Fruit fly (Drosophila melanogaster) Kc167 (cell line): Measurements from ENCODE around the gene CG12121.

Experiments
- Myc ChIP-seq: fragments of >200 bp; optimal IDR thresholded peaks from 2 replicates; lab custom pipeline; 2017; ENCODE audit warnings: missing external identifiers
- h ChIP-seq: fragments of >200 bp; optimal IDR thresholded peaks from 3 replicates; lab custom pipeline; 2018; ENCODE audit warnings: missing external identifiers
- insv ChIP-seq: fragments of >200 bp; optimal IDR thresholded peaks from 3 replicates; lab custom pipeline; 2018; ENCODE audit warnings: missing external identifiers
- psq ChIP-seq: fragments of >200 bp; optimal IDR thresholded peaks from 2 replicates; lab custom pipeline; 2017; ENCODE audit warnings: missing external identifiers
- ttk ChIP-seq: sonication (Bioruptor generic); optimal IDR thresholded peaks from 2 replicates; lab custom pipeline; 2017; ENCODE audit warnings: missing external identifiers

DNA sequence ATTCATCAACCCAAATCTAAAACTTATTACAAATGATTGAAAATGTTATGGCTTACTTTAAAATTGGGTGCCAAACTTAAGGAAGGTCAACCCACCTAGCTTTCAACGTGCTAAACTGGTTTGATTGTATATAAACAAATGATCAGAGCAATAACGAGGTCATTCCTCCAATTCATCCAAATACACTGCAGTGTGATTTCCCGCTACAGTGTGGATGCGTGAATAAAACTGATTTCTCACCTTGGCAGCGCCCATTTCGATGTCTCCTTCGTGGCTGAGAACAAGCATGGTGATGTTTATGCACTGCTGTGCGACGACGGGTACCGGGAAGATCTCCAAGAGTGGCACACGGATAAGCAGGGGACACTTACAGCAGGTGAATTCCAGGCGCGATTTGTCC is 36.9 kb downstream of the CG12121 start:
- TF ChIP-seq ttk (lab: Kevin White, UChicago), result no peak
- TF ChIP-seq h (lab: Kevin White, UChicago), result no peak
- TF ChIP-seq Myc (lab: Kevin White, UChicago), result no peak
- no peak for TF ChIP-seq psq (lab: Kevin White, UChicago)
- TF ChIP-seq insv (lab: Kevin White, UChicago), result no peak
